Worm (Caenorhabditis elegans) whole organism, L4/young adult: ENCODE results near the gene AC3.5.

Experiments
- W03F9.2 ChIP-seq: fragments of 150-350 bp; optimal IDR thresholded peaks from 2 replicates; lab custom pipeline; 2014; ENCODE audit warnings: missing biosample characterization, missing genetic modification characterization
- dao-5 ChIP-seq: sonication (generic microtip); optimal IDR thresholded peaks from 2 replicates; lab custom pipeline; 2016; ENCODE audit warnings: missing genotype, missing genetic modification characterization, moderate library complexity, missing compliant biosample characterization
- him-1 ChIP-seq: sonication (generic microtip); optimal IDR thresholded peaks from 2 replicates; lab custom pipeline; 2016; ENCODE audit warnings: missing genotype, missing genetic modification reagents, missing genetic modification characterization, missing compliant biosample characterization

DNA sequence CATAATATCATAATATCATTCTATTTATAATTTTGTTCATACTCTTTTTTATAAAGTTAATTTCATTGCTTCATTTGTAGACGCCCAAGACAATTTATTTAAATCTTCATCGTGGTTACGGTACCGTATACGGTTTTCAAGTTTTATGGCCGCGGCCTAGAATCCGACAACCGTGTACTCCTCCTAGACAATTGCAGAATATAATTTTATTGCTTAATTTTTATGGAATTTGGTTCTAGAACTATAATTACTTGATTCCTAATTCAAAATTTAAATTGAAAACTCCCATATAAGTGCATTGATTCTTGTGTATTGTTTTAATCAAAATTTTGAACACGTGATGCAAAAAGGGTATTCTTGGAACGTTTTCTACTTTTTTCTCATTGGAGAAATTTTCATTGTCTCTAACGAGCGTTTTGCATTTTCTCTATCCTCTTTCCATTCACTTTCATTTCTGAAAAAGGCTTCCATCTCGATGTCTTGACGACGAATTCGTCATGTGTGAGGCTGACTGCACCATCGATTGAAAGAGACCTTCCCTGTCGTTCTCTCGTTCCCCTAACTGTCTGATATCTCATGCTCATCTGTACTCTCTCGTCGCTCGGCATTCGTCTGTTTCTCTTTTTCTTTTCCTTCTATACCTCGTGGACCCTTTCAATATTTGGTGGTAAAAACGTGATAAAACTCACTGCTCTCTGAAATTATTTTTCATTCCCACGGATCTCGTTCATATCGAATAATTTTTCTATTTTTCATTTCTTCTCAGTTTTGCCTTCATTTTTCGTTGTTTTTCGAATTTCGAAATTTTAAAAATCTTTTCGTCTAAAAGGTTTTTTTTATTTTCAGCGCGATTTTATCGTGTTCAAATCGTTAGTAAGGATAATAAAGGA, 53.1 kb downstream of the AC3.5 start, which contains the start of gene pap-1:
- TF ChIP-seq him-1 (tag; lab: Kevin White, UChicago) (no peak), W03F9.2 (tag; lab: Kevin White, UChicago) (no peak), dao-5 (tag; lab: Kevin White, UChicago) (no peak)
